Worm (Caenorhabditis elegans): Measurements from ENCODE around the gene act-5.

act-5 gene

ce11 chrIII:13565972-13566371 lies 39.9 kb downstream of the act-5 start (continued):
- no peak for TF ChIP-seq pha-4 (GFP tag; IDR thresholded peaks at IDR 0.05)
- no peak for TF ChIP-seq pha-4 (tag; optimal IDR thresholded peaks at IDR 0.05)
- TF ChIP-seq nhr-25 (tag; optimal IDR thresholded peaks at IDR 0.05; ENCODE audit: borderline replicate concordance, insufficient read depth) = no peak
- TF ChIP-seq mxl-2 (GFP tag; conservative IDR thresholded peaks at IDR 0.05) = no peak
- no peak for TF ChIP-seq skn-1 (tag; optimal IDR thresholded peaks at IDR 0.05)
- TF ChIP-seq php-3 (GFP tag; IDR thresholded peaks at IDR 0.05) = no peak
- no peak for TF ChIP-seq daf-8 (GFP tag; IDR thresholded peaks at IDR 0.05)
- TF ChIP-seq lir-3 (tag; optimal IDR thresholded peaks at IDR 0.05) = no peak
- TF ChIP-seq nhr-42 (GFP tag; IDR thresholded peaks at IDR 0.05) = no peak
- no peak for TF ChIP-seq saeg-2 (GFP tag; IDR thresholded peaks at IDR 0.05)
- no peak for TF ChIP-seq pqm-1 (tag; optimal IDR thresholded peaks at IDR 0.05)
- no peak for TF ChIP-seq nhr-76 (tag; optimal IDR thresholded peaks at IDR 0.05)

- TF ChIP-seq madf-9 (GFP tag; conservative IDR thresholded peaks at IDR 0.05) (no peak), T20F7.1 (GFP tag; optimal IDR thresholded peaks at IDR 0.05) (no peak), Y75B8A.6 (GFP tag; IDR thresholded peaks at IDR 0.05) (no peak), nhr-10 (tag; optimal IDR thresholded peaks at IDR 0.05) (no peak), lsy-2 (tag; optimal IDR thresholded peaks at IDR 0.05) (peak in 1 of 2 experiments; percentile 53), nhr-6 (tag; optimal IDR thresholded peaks at IDR 0.05) (no peak), vab-7 (GFP tag; IDR thresholded peaks at IDR 0.05) (no peak), spr-1 (tag; optimal IDR thresholded peaks at IDR 0.05) (no peak), ztf-7 (tag; optimal IDR thresholded peaks at IDR 0.05) (no peak), lin-15B (tag; optimal IDR thresholded peaks at IDR 0.05) (no peak), ztf-11 (tag; optimal IDR thresholded peaks at IDR 0.05) (no peak), skn-1 (tag; optimal IDR thresholded peaks at IDR 0.05) (no peak), ceh-44 (GFP tag; IDR thresholded peaks at IDR 0.05) (no peak), ces-1 (GFP tag; optimal IDR thresholded peaks at IDR 0.05) (peak; percentile 76), zip-11 (GFP tag; IDR thresholded peaks at IDR 0.05) (no peak), dmd-8 (GFP tag; IDR thresholded peaks at IDR 0.05) (no peak), egl-43 (GFP tag; IDR thresholded peaks at IDR 0.05) (no peak), unc-39 (tag; optimal IDR thresholded peaks at IDR 0.05) (no peak), duxl-1 (tag; optimal IDR thresholded peaks at IDR 0.05; ENCODE audit: poor library complexity) (no peak), zfp-3 (GFP tag; conservative IDR thresholded peaks at IDR 0.05) (no peak), F26F4.8 (GFP tag; conservative IDR thresholded peaks at IDR 0.05) (no peak), set-16 (GFP tag; IDR thresholded peaks at IDR 0.05) (peak; percentile 80), nhr-42 (GFP tag; IDR thresholded peaks at IDR 0.05) (no peak), nhr-237 (tag; optimal IDR thresholded peaks at IDR 0.05) (no peak), dve-1 (tag; optimal IDR thresholded peaks at IDR 0.05; ENCODE audit: insufficient read depth) (no peak), Y105C5A.15 (GFP tag; IDR thresholded peaks at IDR 0.05) (no peak), pha-4 (GFP tag; IDR thresholded peaks at IDR 0.05) (no peak), pha-4 (tag; optimal IDR thresholded peaks at IDR 0.05) (no peak), nhr-76 (tag; optimal IDR thresholded peaks at IDR 0.05) (no peak), nhr-28 (tag; optimal IDR thresholded peaks at IDR 0.05) (no peak), aha-1 (tag) (peak; percentile 92), sdz-12 (GFP tag; optimal IDR thresholded peaks at IDR 0.05) (no peak), ama-1 (optimal IDR thresholded peaks at IDR 0.05) (no peak), ZK546.5 (tag; optimal IDR thresholded peaks at IDR 0.05) (no peak), tra-1 (GFP tag; IDR thresholded peaks at IDR 0.05) (no peak), lin-13 (GFP tag; optimal IDR thresholded peaks at IDR 0.05) (no peak), jun-1 (tag; optimal IDR thresholded peaks at IDR 0.05) (no peak), F10B5.3 (tag; optimal IDR thresholded peaks at IDR 0.05) (no peak), F44E2.7 (GFP tag; IDR thresholded peaks at IDR 0.05) (no peak), spr-3 (GFP tag; optimal IDR thresholded peaks at IDR 0.05) (no peak), hmg-1.1 (GFP tag; IDR thresholded peaks at IDR 0.05) (0 out of 2 replicates have a peak, but pooled peaks have one; percentile 26), dmd-9 (GFP tag; IDR thresholded peaks at IDR 0.05) (no peak), hif-1 (tag; optimal IDR thresholded peaks at IDR 0.05) (peak; percentile 79 to 99), ceh-28 (tag; optimal IDR thresholded peaks at IDR 0.05) (no peak)
These were observed 40.9 kb downstream of the act-5 start, which contains the start of gene aldo-1 for ce11 chrIII:13564929-13565328. Gene aldo-1, minus strand, starts transcription at chrIII:13564937.

Data from whole organism, L4 larva.